Worm (Caenorhabditis elegans) whole organism, L1 larva: ENCODE results near the gene T28A8.2.

Source experiments
- ama-1 ChIP-seq: fragments of 150-350 bp; optimal IDR thresholded peaks from 2 replicates; lab custom pipeline; 2014
- ceh-63 ChIP-seq: fragments of 200-800 bp; sonication (Bioruptor generic); optimal IDR thresholded peaks from 2 replicates; lab custom pipeline; 2018; ENCODE audit warnings: mild to moderate bottlenecking, missing genetic modification characterization, missing compliant biosample characterization
- elt-3 ChIP-seq, 6 experiments: fragments of 150-350 bp in 1 of 6; sonication (generic microtip); optimal IDR thresholded peaks; 2 replicates each; lab custom pipeline; 2017 to 2018; ENCODE audit warnings: missing biosample characterization in 6 of 6, missing genetic modification characterization in 6 of 6, inconsistent platforms in 1 of 6
- lin-39 ChIP-seq: fragments of 150-350 bp; optimal IDR thresholded peaks from 2 replicates; lab custom pipeline; 2014; ENCODE audit warnings: missing biosample characterization, missing genetic modification reagents, missing genetic modification characterization
- pax-3 ChIP-seq: fragments of 200-800 bp; sonication (Bioruptor generic); optimal IDR thresholded peaks from 2 replicates; lab custom pipeline; 2018; ENCODE audit warnings: mild to moderate bottlenecking, missing genetic modification characterization, moderate library complexity, missing compliant biosample characterization
- unc-86 ChIP-seq: sonication (generic microtip); optimal IDR thresholded peaks from 2 replicates; lab custom pipeline; 2016; ENCODE audit warnings: missing genetic modification characterization, missing compliant biosample characterization
- xbp-1 ChIP-seq: sonication (generic microtip); optimal IDR thresholded peaks from 2 replicates; lab custom pipeline; 2016; ENCODE audit warnings: missing genetic modification characterization, missing compliant biosample characterization

DNA sequence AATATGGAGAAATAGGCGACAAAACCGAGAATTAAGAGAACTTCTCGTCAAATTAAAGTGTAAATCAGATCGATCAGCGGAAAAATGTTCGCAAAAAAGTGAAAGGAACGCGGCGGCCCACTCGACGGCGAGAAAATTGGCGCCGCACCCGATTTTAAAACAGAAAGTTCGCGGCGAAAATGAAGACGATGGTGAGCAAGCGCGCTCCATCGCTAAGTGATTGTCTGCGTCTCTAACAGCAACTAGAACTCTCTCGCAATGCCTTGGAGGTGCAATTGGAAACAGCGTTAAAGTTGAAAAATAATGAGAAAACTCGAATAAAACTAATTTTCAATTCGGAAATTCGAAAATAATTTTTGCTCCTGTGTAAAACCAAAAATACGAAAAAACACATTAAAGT is 34.5 kb upstream of the T28A8.2 start:
- TF ChIP-seq ceh-63 (no peak), elt-3 (tag; optimal IDR thresholded peaks at IDR 0.05; lab: Kevin White, UChicago) (peak in 1 of 6 experiments; percentile 12), xbp-1 (peak; percentile 51), ama-1 (lab: Kevin White, UChicago) (no peak), unc-86 (tag; lab: Kevin White, UChicago) (peak; percentile 58), pax-3 (no peak), lin-39 (tag; lab: Kevin White, UChicago) (peak; percentile 23)
